Worm (Caenorhabditis elegans) whole organism, L2 larva: ENCODE results near the gene tsp-12.

Experiments
- C34F6.9 ChIP-seq: fragments of 150-350 bp; optimal IDR thresholded peaks from 2 replicates; lab custom pipeline; 2014; ENCODE audit warnings: missing biosample characterization, missing genetic modification characterization
- F13H6.1 ChIP-seq: sonication (generic microtip); optimal IDR thresholded peaks from 2 replicates; lab custom pipeline; 2016; ENCODE audit warnings: missing genetic modification characterization, missing compliant biosample characterization
- Y55F3AM.14 ChIP-seq: fragments of 200-800 bp; sonication (Bioruptor generic); optimal IDR thresholded peaks from 2 replicates; lab custom pipeline; 2018; ENCODE audit warnings: mild to moderate bottlenecking, missing genetic modification characterization, missing compliant biosample characterization
- ZK546.5 ChIP-seq: sonication (generic microtip); optimal IDR thresholded peaks from 2 replicates; lab custom pipeline; 2017; ENCODE audit warnings: missing biosample characterization, missing genetic modification characterization
- alr-1 ChIP-seq: fragments of 150-350 bp; optimal IDR thresholded peaks from 2 replicates; lab custom pipeline; 2014; ENCODE audit warnings: missing biosample characterization, missing genetic modification characterization
- aly-2 ChIP-seq: fragments of 150-350 bp; optimal IDR thresholded peaks from 2 replicates; lab custom pipeline; 2014; ENCODE audit warnings: missing biosample characterization, missing genetic modification characterization
- ama-1 ChIP-seq: fragments of 150-350 bp; optimal IDR thresholded peaks from 2 replicates; lab custom pipeline; 2018; ENCODE audit warnings: inconsistent platforms
- crh-2 ChIP-seq: sonication (generic microtip); optimal IDR thresholded peaks from 2 replicates; lab custom pipeline; 2017; ENCODE audit warnings: missing biosample characterization, missing genetic modification characterization
- dmd-4 ChIP-seq: sonication (generic microtip); optimal IDR thresholded peaks from 2 replicates; lab custom pipeline; 2017; ENCODE audit warnings: missing biosample characterization, missing genetic modification characterization
- gmeb-1 ChIP-seq: fragments of 150-350 bp; optimal IDR thresholded peaks from 2 replicates; lab custom pipeline; 2014; ENCODE audit warnings: missing biosample characterization, missing genetic modification characterization
- lin-11 ChIP-seq: fragments of 150-350 bp; sonication (generic microtip); optimal IDR thresholded peaks from 2 replicates; lab custom pipeline; 2014; ENCODE audit warnings: missing biosample characterization, missing genetic modification characterization, inconsistent platforms, mixed read lengths
- lsy-2 ChIP-seq, 2 experiments: fragments of 150-350 bp in 1 of 2; sonication (generic microtip) in 1 of 2; optimal IDR thresholded peaks; 2 replicates each; lab custom pipeline; 2014 to 2017; ENCODE audit warnings: missing biosample characterization in 2 of 2, missing genetic modification characterization in 2 of 2
- mab-5 ChIP-seq: fragments of 150-350 bp; optimal IDR thresholded peaks from 2 replicates; lab custom pipeline; 2014; ENCODE audit warnings: missing biosample characterization, missing genetic modification characterization
- mbf-1 ChIP-seq: sonication (generic microtip); optimal IDR thresholded peaks from 2 replicates; lab custom pipeline; 2017; ENCODE audit warnings: missing biosample characterization, missing genetic modification characterization
- nhr-11 ChIP-seq: fragments of 150-350 bp; optimal IDR thresholded peaks from 2 replicates; lab custom pipeline; 2014; ENCODE audit warnings: missing biosample characterization, missing genetic modification characterization
- nhr-12 ChIP-seq: fragments of 150-350 bp; optimal IDR thresholded peaks from 2 replicates; lab custom pipeline; 2014; ENCODE audit warnings: missing biosample characterization, missing genetic modification characterization
- nhr-21 ChIP-seq: fragments of 150-350 bp; optimal IDR thresholded peaks from 2 replicates; lab custom pipeline; 2014; ENCODE audit warnings: missing biosample characterization, missing genetic modification characterization
- nhr-237 ChIP-seq: fragments of 150-350 bp; optimal IDR thresholded peaks from 2 replicates; lab custom pipeline; 2014; ENCODE audit warnings: missing biosample characterization, missing genetic modification characterization
- peb-1 ChIP-seq: fragments of 150-350 bp; optimal IDR thresholded peaks from 2 replicates; lab custom pipeline; 2014; ENCODE audit warnings: missing biosample characterization, missing genetic modification characterization
- sem-4 ChIP-seq: fragments of 150-350 bp; optimal IDR thresholded peaks from 2 replicates; lab custom pipeline; 2014; ENCODE audit warnings: missing biosample characterization, missing genetic modification reagents, missing genetic modification characterization
- skn-1 ChIP-seq: sonication (generic microtip); optimal IDR thresholded peaks from 2 replicates; lab custom pipeline; 2017; ENCODE audit warnings: missing biosample characterization, missing genetic modification characterization
- sma-9 ChIP-seq, 2 experiments: fragments of 150-350 bp in 1 of 2; sonication (generic microtip) in 1 of 2; optimal IDR thresholded peaks; 2 replicates each; lab custom pipeline; 2014 to 2016; ENCODE audit warnings: missing genetic modification characterization in 2 of 2, mild to moderate bottlenecking in 1 of 2, missing biosample characterization in 1 of 2, missing compliant biosample characterization in 1 of 2, missing genetic modification reagents in 1 of 2, moderate library complexity in 1 of 2
- snpc-4 ChIP-seq: fragments of 150-350 bp; optimal IDR thresholded peaks from 2 replicates; lab custom pipeline; 2014; ENCODE audit warnings: missing biosample characterization, missing genetic modification characterization
- unc-55 ChIP-seq: fragments of 150-350 bp; sonication (generic microtip); optimal IDR thresholded peaks from 3 replicates; lab custom pipeline; 2014; ENCODE audit warnings: missing biosample characterization, missing genetic modification reagents, missing genetic modification characterization
- unc-62 ChIP-seq: fragments of 150-350 bp; optimal IDR thresholded peaks from 2 replicates; lab custom pipeline; 2014; ENCODE audit warnings: missing biosample characterization, missing genetic modification reagents, missing genetic modification characterization
- zag-1 ChIP-seq: fragments of 150-350 bp; optimal IDR thresholded peaks from 2 replicates; lab custom pipeline; 2014; ENCODE audit warnings: missing biosample characterization, missing genetic modification characterization

Gene tsp-12

ce11 chrIV:10176252-10176730 lies 25.9 kb upstream of the tsp-12 start, which contains the start of gene rack-1 (continued):
- TF ChIP-seq ama-1 (lab: Kevin White, UChicago) (no peak), dmd-4 (tag; lab: Kevin White, UChicago) (no peak)

DNA sequence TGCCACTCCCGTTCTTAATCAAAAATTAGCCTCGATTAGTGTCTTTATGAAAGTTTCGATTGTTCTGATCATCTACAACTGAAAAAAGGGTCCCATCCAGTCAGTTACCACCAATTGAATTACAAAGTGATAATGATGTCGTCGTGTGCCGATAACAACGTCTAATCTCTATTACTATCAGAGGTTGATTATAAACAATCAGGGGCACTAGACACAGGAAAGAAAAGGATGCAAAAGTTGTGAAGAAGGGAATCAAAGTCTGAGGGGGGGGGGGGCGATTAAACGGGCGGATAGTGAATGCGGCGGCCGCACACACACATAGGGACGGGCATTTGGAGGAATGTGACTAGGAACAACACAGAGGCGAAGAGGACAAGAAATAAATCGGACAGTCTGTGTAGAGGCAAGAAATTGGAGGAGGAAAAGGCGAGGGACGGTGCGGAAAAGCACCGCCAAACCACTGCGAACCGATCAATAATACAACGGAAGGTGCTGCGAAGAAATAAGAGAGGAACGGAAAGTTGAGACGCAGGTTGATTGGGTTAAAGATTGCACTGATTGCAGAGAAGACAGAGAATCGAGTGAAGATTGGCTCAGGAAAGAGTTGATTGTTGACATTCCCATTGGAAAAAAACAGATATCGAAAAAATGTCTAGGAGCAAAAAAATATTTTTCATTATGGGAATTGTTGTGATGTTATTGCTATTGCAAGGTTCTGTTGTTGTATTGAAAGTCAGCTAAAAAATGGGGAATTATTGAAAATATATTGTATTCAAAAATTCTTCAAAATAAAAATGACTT lies 24.7 kb upstream of the tsp-12 start:
- TF ChIP-seq lin-11, result no peak
- peak; percentile 4 for TF ChIP-seq F13H6.1 (tag; lab: Kevin White, UChicago)
- no peak for TF ChIP-seq Y55F3AM.14 (GFP tag; lab: Kevin White, UChicago)
- peak; percentile 12 for TF ChIP-seq sem-4 (tag; lab: Kevin White, UChicago)
- peak in 1 of 2 experiments; percentile 16 for TF ChIP-seq lsy-2 (tag; optimal IDR thresholded peaks at IDR 0.05; lab: Kevin White, UChicago)
- peak; percentile 42 for TF ChIP-seq peb-1 (tag; lab: Kevin White, UChicago)
- peak; percentile 15 for TF ChIP-seq C34F6.9 (tag; lab: Kevin White, UChicago)
- TF ChIP-seq, all 48 proteins: peak for 5

- TF ChIP-seq nhr-12 (tag; lab: Kevin White, UChicago), result no peak
- no peak for TF ChIP-seq peb-1 (tag; lab: Kevin White, UChicago)
- TF ChIP-seq mab-5 (tag; lab: Kevin White, UChicago), result peak; percentile 39
These were observed 23.9 kb upstream of the tsp-12 start, which contains the start of gene pxf-1 for ce11 chrIV:10174328-10174727. Gene pxf-1, minus strand, starts transcription at chrIV:10174341.

- TF ChIP-seq lsy-2 (tag; optimal IDR thresholded peaks at IDR 0.05; lab: Kevin White, UChicago) (no peak), zag-1 (tag; lab: Kevin White, UChicago) (peak; percentile 34), nhr-11 (no peak), snpc-4 (no peak), sma-9 (GFP tag; optimal IDR thresholded peaks at IDR 0.05; lab: Kevin White, UChicago) (no peak), sma-9 (tag; optimal IDR thresholded peaks at IDR 0.05; lab: Kevin White, UChicago) (no peak)
These were observed 20.4 kb upstream of the tsp-12 start for ce11 chrIV:10170808-10171207.

- TF ChIP-seq mab-5 (tag; lab: Kevin White, UChicago), result no peak
- no peak for TF ChIP-seq alr-1 (tag; lab: Kevin White, UChicago)
- TF ChIP-seq skn-1 (tag; lab: Kevin White, UChicago), result no peak
- no peak for TF ChIP-seq nhr-21 (tag; lab: Kevin White, UChicago)
- no peak for TF ChIP-seq Y55F3AM.14 (GFP tag; lab: Kevin White, UChicago)
- TF ChIP-seq sem-4 (tag; lab: Kevin White, UChicago), result no peak
- TF ChIP-seq unc-62, result no peak
These were observed 13.7 kb upstream of the tsp-12 start for ce11 chrIV:10164086-10164485.

ce11 chrIV:10161706-10162105 lies 11.3 kb upstream of the tsp-12 start, which contains the start of gene pps-1:
Gene pps-1, plus strand, starts transcription at chrIV:10162006.
- TF ChIP-seq lsy-2 (tag; optimal IDR thresholded peaks at IDR 0.05; lab: Kevin White, UChicago), result no peak
- no peak for TF ChIP-seq crh-2 (tag; lab: Kevin White, UChicago)
- no peak for TF ChIP-seq zag-1 (tag; lab: Kevin White, UChicago)
- no peak for TF ChIP-seq gmeb-1 (tag; lab: Kevin White, UChicago)
- no peak for TF ChIP-seq ama-1 (lab: Kevin White, UChicago)
- TF ChIP-seq mab-5 (tag; lab: Kevin White, UChicago), result no peak
- TF ChIP-seq unc-62, result no peak
- no peak for TF ChIP-seq ZK546.5 (tag; lab: Kevin White, UChicago)
- TF ChIP-seq Y55F3AM.14 (GFP tag; lab: Kevin White, UChicago), result no peak
- no peak for TF ChIP-seq nhr-21 (tag; lab: Kevin White, UChicago)
- no peak for TF ChIP-seq unc-55 (GFP tag; lab: Kevin White, UChicago)
- no peak for TF ChIP-seq mbf-1 (tag; lab: Kevin White, UChicago)
- no peak for TF ChIP-seq dmd-4 (tag; lab: Kevin White, UChicago)
- no peak for TF ChIP-seq aly-2 (tag; lab: Kevin White, UChicago)
- TF ChIP-seq nhr-237, result no peak
- TF ChIP-seq, all 48 proteins: peak for 0
